Worm (Caenorhabditis elegans): Measurements from ENCODE around the gene cth-2.
A peak's percentile ranks its signal among the peaks of the same experiment; 100 is the strongest.

cth-2 gene

ce11 chrII:7073537-7073913, 15.8 kb upstream of the cth-2 start, which contains the start of gene kat-1:
Gene kat-1, plus strand, starts transcription at chrII:7073814.
- no peak for TF ChIP-seq dao-5 (tag; optimal IDR thresholded peaks at IDR 0.05)
- TF ChIP-seq him-1 (tag; optimal IDR thresholded peaks at IDR 0.05), result no peak
- no peak for TF ChIP-seq W03F9.2 (tag; optimal IDR thresholded peaks at IDR 0.05)

- peak; percentile 58 for TF ChIP-seq W03F9.2 (tag; optimal IDR thresholded peaks at IDR 0.05)
- peak; percentile 11 for TF ChIP-seq him-1 (tag; optimal IDR thresholded peaks at IDR 0.05)
- no peak for TF ChIP-seq dao-5 (tag; optimal IDR thresholded peaks at IDR 0.05)
Observed at ce11 chrII:7072590-7073536, 15.1 kb upstream of the cth-2 start.

ce11 chrII:7072315-7072589, 14.5 kb upstream of the cth-2 start, which contains the start of gene kars-1:
Gene kars-1, minus strand, starts transcription at chrII:7072415.
- TF ChIP-seq W03F9.2 (tag; optimal IDR thresholded peaks at IDR 0.05) (no peak), dao-5 (tag; optimal IDR thresholded peaks at IDR 0.05) (no peak), him-1 (tag; optimal IDR thresholded peaks at IDR 0.05) (no peak)

- TF ChIP-seq him-1 (tag; optimal IDR thresholded peaks at IDR 0.05) (no peak), dao-5 (tag; optimal IDR thresholded peaks at IDR 0.05) (no peak), W03F9.2 (tag; optimal IDR thresholded peaks at IDR 0.05) (no peak)
Observed at ce11 chrII:7070434-7070833, 12.7 kb upstream of the cth-2 start.

ce11 chrII:7069866-7070265, 12.1 kb upstream of the cth-2 start, which contains the start of gene him-14:
Gene him-14, minus strand, starts transcription at chrII:7069966.
- no peak for TF ChIP-seq W03F9.2 (tag; optimal IDR thresholded peaks at IDR 0.05)
- TF ChIP-seq dao-5 (tag; optimal IDR thresholded peaks at IDR 0.05), result no peak
- TF ChIP-seq him-1 (tag; optimal IDR thresholded peaks at IDR 0.05), result no peak

- TF ChIP-seq him-1 (tag; optimal IDR thresholded peaks at IDR 0.05) (no peak), dao-5 (tag; optimal IDR thresholded peaks at IDR 0.05) (no peak), W03F9.2 (tag; optimal IDR thresholded peaks at IDR 0.05) (no peak)
Observed at ce11 chrII:7065391-7065790, 7.6 kb upstream of the cth-2 start, which contains the start of gene nos-2. Gene nos-2, plus strand, starts transcription at chrII:7065618.

ce11 chrII:7061730-7062129, 4.0 kb upstream of the cth-2 start, which contains the start of gene acs-6:
Gene acs-6, plus strand, starts transcription at chrII:7062030.
- TF ChIP-seq W03F9.2 (tag; optimal IDR thresholded peaks at IDR 0.05), result no peak
- no peak for TF ChIP-seq dao-5 (tag; optimal IDR thresholded peaks at IDR 0.05)
- TF ChIP-seq him-1 (tag; optimal IDR thresholded peaks at IDR 0.05), result no peak

ce11 chrII:7060791-7061190, 3.0 kb upstream of the cth-2 start:
- TF ChIP-seq him-1 (tag; optimal IDR thresholded peaks at IDR 0.05) (no peak), dao-5 (tag; optimal IDR thresholded peaks at IDR 0.05) (no peak)

- no peak for TF ChIP-seq dao-5 (tag; optimal IDR thresholded peaks at IDR 0.05)
- TF ChIP-seq him-1 (tag; optimal IDR thresholded peaks at IDR 0.05), result no peak
- TF ChIP-seq W03F9.2 (tag; optimal IDR thresholded peaks at IDR 0.05), result no peak
Observed at ce11 chrII:7060202-7060601, 2.4 kb upstream of the cth-2 start.

ce11 chrII:7059274-7059757, 1.6 kb upstream of the cth-2 start:
- TF ChIP-seq dao-5 (tag; optimal IDR thresholded peaks at IDR 0.05) (no peak), W03F9.2 (tag; optimal IDR thresholded peaks at IDR 0.05) (peak; percentile 21)

ce11 chrII:7056328-7056727, 1.4 kb downstream of the cth-2 start:
- TF ChIP-seq him-1 (tag; optimal IDR thresholded peaks at IDR 0.05) (no peak), dao-5 (tag; optimal IDR thresholded peaks at IDR 0.05) (no peak), W03F9.2 (tag; optimal IDR thresholded peaks at IDR 0.05) (no peak)

ce11 chrII:7054987-7055386, 2.8 kb downstream of the cth-2 start, which contains the start of gene ZK1127.3:
Gene ZK1127.3, plus strand, starts transcription at chrII:7055287.
- TF ChIP-seq dao-5 (tag; optimal IDR thresholded peaks at IDR 0.05), result no peak
- TF ChIP-seq him-1 (tag; optimal IDR thresholded peaks at IDR 0.05), result no peak
- no peak for TF ChIP-seq W03F9.2 (tag; optimal IDR thresholded peaks at IDR 0.05)

- no peak for TF ChIP-seq W03F9.2 (tag; optimal IDR thresholded peaks at IDR 0.05)
- no peak for TF ChIP-seq him-1 (tag; optimal IDR thresholded peaks at IDR 0.05)
- no peak for TF ChIP-seq dao-5 (tag; optimal IDR thresholded peaks at IDR 0.05)
Observed at ce11 chrII:7053649-7054048, 4.1 kb downstream of the cth-2 start, which contains the start of gene ZK1127.4. Gene ZK1127.4, plus strand, starts transcription at chrII:7053949.

ce11 chrII:7053001-7053400, 4.8 kb downstream of the cth-2 start, which contains the start of gene ZK1127.13:
Gene ZK1127.13, plus strand, starts transcription at chrII:7053301.
- no peak for TF ChIP-seq him-1 (tag; optimal IDR thresholded peaks at IDR 0.05)
- no peak for TF ChIP-seq dao-5 (tag; optimal IDR thresholded peaks at IDR 0.05)
- no peak for TF ChIP-seq W03F9.2 (tag; optimal IDR thresholded peaks at IDR 0.05)
